Fruit fly (Drosophila melanogaster) whole organism, embryonic: ENCODE data around the gene Orct2.
A peak's percentile ranks its signal among the peaks of the same experiment; 100 is the strongest.

Source experiments
- CG10147 ChIP-seq: fragments of 200-800 bp; sonication (Bioruptor generic); optimal IDR thresholded peaks from 2 replicates; lab custom pipeline; 2019; ENCODE audit warnings: missing biosample characterization, mild to moderate bottlenecking, missing genetic modification characterization, moderate library complexity
- CG10267 ChIP-seq: fragments of 200-800 bp; sonication (Bioruptor generic); optimal IDR thresholded peaks from 2 replicates; lab custom pipeline; 2018; ENCODE audit warnings: missing biosample characterization, mild to moderate bottlenecking, missing genetic modification characterization, moderate library complexity
- CG10431 ChIP-seq: fragments of 200-800 bp; sonication (Bioruptor generic); optimal IDR thresholded peaks from 3 replicates; lab custom pipeline; 2018; ENCODE audit warnings: missing biosample characterization, mild to moderate bottlenecking, missing genetic modification characterization
- CG13123 ChIP-seq: fragments of 200-800 bp; sonication (Bioruptor generic); optimal IDR thresholded peaks from 2 replicates; lab custom pipeline; 2016; ENCODE audit warnings: missing biosample characterization, missing genetic modification characterization
- CG15073 ChIP-seq: fragments of 200-800 bp; sonication (Bioruptor generic); optimal IDR thresholded peaks from 2 replicates; lab custom pipeline; 2016; ENCODE audit warnings: missing biosample characterization, missing genetic modification characterization
- CG15601 ChIP-seq: fragments of 200-800 bp; sonication (Bioruptor generic); optimal IDR thresholded peaks from 3 replicates; lab custom pipeline; 2019; ENCODE audit warnings: missing biosample characterization, mild to moderate bottlenecking, missing genetic modification characterization, moderate library complexity
- CG17912 ChIP-seq: fragments of 200-800 bp; sonication (Bioruptor generic); optimal IDR thresholded peaks from 2 replicates; lab custom pipeline; 2018; ENCODE audit warnings: missing biosample characterization, mild to moderate bottlenecking, missing genetic modification characterization
- CG18476 ChIP-seq: fragments of 200-800 bp; sonication (Bioruptor generic); optimal IDR thresholded peaks from 2 replicates; lab custom pipeline; 2016; ENCODE audit warnings: missing biosample characterization, mild to moderate bottlenecking, missing genetic modification characterization
- CG2116 ChIP-seq: fragments of 200-800 bp; sonication (Bioruptor generic); optimal IDR thresholded peaks from 3 replicates; lab custom pipeline; 2018; ENCODE audit warnings: missing biosample characterization, mild to moderate bottlenecking, missing genetic modification characterization
- CG2120 ChIP-seq: fragments of 200-800 bp; sonication (Bioruptor generic); optimal IDR thresholded peaks from 3 replicates; lab custom pipeline; 2016; ENCODE audit warnings: missing biosample characterization, missing genetic modification characterization
- CG33213 ChIP-seq: fragments of 200-800 bp; sonication (Bioruptor generic); optimal IDR thresholded peaks from 3 replicates; lab custom pipeline; 2016; ENCODE audit warnings: missing biosample characterization, missing genetic modification characterization
- CG34224 ChIP-seq: fragments of 200-800 bp; sonication (Bioruptor generic); IDR thresholded peaks from 3 replicates; pipeline ENCODE4 v1.3.6; 2022; ENCODE audit warnings: missing biosample characterization, missing genetic modification characterization; ENCODE audit not compliant: partially characterized antibody
- CG4424 ChIP-seq: fragments of 200-800 bp; sonication (Bioruptor generic); optimal IDR thresholded peaks from 3 replicates; lab custom pipeline; 2016; ENCODE audit warnings: missing biosample characterization, missing genetic modification characterization
- CG6272 ChIP-seq: fragments of 200-800 bp; sonication (Bioruptor generic); IDR thresholded peaks from 2 replicates; pipeline ENCODE4 v1.3.6; 2022; ENCODE audit warnings: missing biosample characterization, missing genetic modification characterization
- CG7372 ChIP-seq: fragments of 200-800 bp; sonication (Bioruptor generic); IDR thresholded peaks from 2 replicates; pipeline ENCODE4 v1.3.6; 2022; ENCODE audit warnings: missing biosample characterization, missing genetic modification characterization
- CG7745 ChIP-seq: fragments of 200-800 bp; sonication (Bioruptor generic); optimal IDR thresholded peaks from 2 replicates; lab custom pipeline; 2018; ENCODE audit warnings: missing biosample characterization, mild to moderate bottlenecking, missing genetic modification characterization, moderate library complexity
- CG7963 ChIP-seq: fragments of 200-800 bp; sonication (Bioruptor generic); IDR thresholded peaks from 3 replicates; pipeline ENCODE4 v1.3.6; 2022; ENCODE audit warnings: missing biosample characterization, missing genetic modification characterization; ENCODE audit not compliant: partially characterized antibody
- CG8089 ChIP-seq: fragments of 200-800 bp; sonication (Bioruptor generic); optimal IDR thresholded peaks from 3 replicates; lab custom pipeline; 2016; ENCODE audit warnings: missing biosample characterization, missing genetic modification characterization
- CG8924 ChIP-seq: fragments of 200-800 bp; optimal IDR thresholded peaks from 3 replicates; lab custom pipeline; 2019; ENCODE audit warnings: missing biosample characterization, mild to moderate bottlenecking, missing genetic modification characterization, moderate library complexity
- CG9932 ChIP-seq: fragments of 200-800 bp; sonication (Bioruptor generic); IDR thresholded peaks from 2 replicates; pipeline ENCODE4 v1.3.6; 2022; ENCODE audit warnings: missing biosample characterization, missing genetic modification characterization
- Dref ChIP-seq: fragments of 200-800 bp; sonication (Bioruptor generic); IDR thresholded peaks from 2 replicates; pipeline ENCODE4 v1.3.6; 2022; ENCODE audit warnings: missing biosample characterization, missing genetic modification characterization
- ERR ChIP-seq: fragments of 200-800 bp; sonication (Bioruptor generic); optimal IDR thresholded peaks from 2 replicates; lab custom pipeline; 2016; ENCODE audit warnings: missing biosample characterization, missing genetic modification characterization
- Ets65A ChIP-seq: fragments of 200-800 bp; sonication (Bioruptor generic); peaks from one replicate; lab custom pipeline; 2016; ENCODE audit warnings: missing biosample characterization, missing genetic modification characterization
- Fer3 ChIP-seq: fragments of 200-800 bp; sonication (Bioruptor generic); optimal IDR thresholded peaks from 2 replicates; lab custom pipeline; 2018; ENCODE audit warnings: missing biosample characterization, mild to moderate bottlenecking, missing genetic modification characterization, moderate library complexity
- GATAe ChIP-seq: fragments of 200-800 bp; sonication (Bioruptor generic); conservative IDR thresholded peaks from 2 replicates; pipeline ENCODE4 v1.3.6; 2022; ENCODE audit warnings: missing biosample characterization, missing genetic modification characterization
- Gsc ChIP-seq: fragments of 200-800 bp; sonication (Bioruptor generic); IDR thresholded peaks from 2 replicates; pipeline ENCODE4 v1.3.6; 2022; ENCODE audit warnings: missing biosample characterization, missing genetic modification characterization
- Gug ChIP-seq: fragments of 200-800 bp; sonication (Bioruptor generic); IDR thresholded peaks from 4 replicates; pipeline ENCODE4 v1.3.6; 2022; ENCODE audit warnings: missing biosample characterization, missing genetic modification characterization
- HLH4C ChIP-seq: fragments of 200-800 bp; sonication (Bioruptor generic); IDR thresholded peaks from 3 replicates; pipeline ENCODE4 v1.3.6; 2022; ENCODE audit warnings: missing biosample characterization, missing genetic modification characterization; ENCODE audit not compliant: partially characterized antibody
- Hsf ChIP-seq: fragments of 200-800 bp; sonication (Bioruptor generic); optimal IDR thresholded peaks from 3 replicates; lab custom pipeline; 2016; ENCODE audit warnings: missing biosample characterization, missing genetic modification characterization
- Med ChIP-seq: fragments of 200-800 bp; sonication (Bioruptor generic); peaks from one replicate; lab custom pipeline; 2016; ENCODE audit warnings: missing biosample characterization, missing genetic modification characterization, mild to moderate bottlenecking, inconsistent platforms, moderate library complexity
- Myb ChIP-seq: fragments of 200-800 bp; sonication (Bioruptor generic); optimal IDR thresholded peaks from 2 replicates; lab custom pipeline; 2016; ENCODE audit warnings: missing biosample characterization, missing genetic modification characterization
- Nf-YC ChIP-seq: fragments of 200-800 bp; optimal IDR thresholded peaks from 3 replicates; lab custom pipeline; 2019; ENCODE audit warnings: missing biosample characterization, mild to moderate bottlenecking, missing genetic modification characterization, moderate library complexity
- Scr ChIP-seq: fragments of 200-800 bp; sonication (Bioruptor generic); IDR thresholded peaks from 2 replicates; pipeline ENCODE4 v1.3.6; 2022; ENCODE audit warnings: missing biosample characterization, missing genetic modification characterization; ENCODE audit not compliant: partially characterized antibody
- Sry-δ ChIP-seq: fragments of 200-800 bp; sonication (Bioruptor generic); optimal IDR thresholded peaks from 2 replicates; lab custom pipeline; 2016; ENCODE audit warnings: missing biosample characterization, missing genetic modification characterization
- Xrp1 ChIP-seq: fragments of 200-800 bp; sonication (Bioruptor generic); IDR thresholded peaks from 2 replicates; pipeline ENCODE4 v1.3.6; 2022; ENCODE audit warnings: missing biosample characterization, missing genetic modification characterization
- abd-A ChIP-seq: fragments of 200-800 bp; sonication (Bioruptor generic); optimal IDR thresholded peaks from 3 replicates; lab custom pipeline; 2019; ENCODE audit warnings: missing biosample characterization, mild to moderate bottlenecking, missing genetic modification characterization, moderate library complexity
- ase ChIP-seq: fragments of 200-800 bp; sonication (Bioruptor generic); IDR thresholded peaks from 3 replicates; pipeline ENCODE4 v1.3.6; 2022; ENCODE audit warnings: missing biosample characterization, missing genetic modification characterization
- bowl ChIP-seq: fragments of 200-800 bp; sonication (Bioruptor generic); IDR thresholded peaks from 2 replicates; pipeline ENCODE4 v1.3.6; 2022; ENCODE audit warnings: missing biosample characterization, missing genetic modification characterization
- crol ChIP-seq: fragments of 200-800 bp; sonication (Bioruptor generic); IDR thresholded peaks from 2 replicates; pipeline ENCODE4 v1.3.6; 2022; ENCODE audit warnings: missing biosample characterization, missing genetic modification characterization
- eve ChIP-seq, 2 experiments: fragments of >200 bp; optimal IDR thresholded peaks; 2 replicates each; lab custom pipeline; 2017; ENCODE audit warnings: missing biosample characterization in 2 of 2, missing genetic modification characterization in 2 of 2
- klu ChIP-seq: fragments of 200-800 bp; sonication (Bioruptor generic); IDR thresholded peaks from 2 replicates; pipeline ENCODE4 v1.3.6; 2022; ENCODE audit warnings: missing biosample characterization, missing genetic modification characterization
- nerfin-2 ChIP-seq: fragments of 200-800 bp; sonication (Bioruptor generic); IDR thresholded peaks from 2 replicates; pipeline ENCODE4 v1.3.6; 2022; ENCODE audit warnings: missing biosample characterization, missing genetic modification characterization; ENCODE audit not compliant: partially characterized antibody
- p53 ChIP-seq: fragments of 200-800 bp; sonication (Bioruptor generic); optimal IDR thresholded peaks from 2 replicates; lab custom pipeline; 2016; ENCODE audit warnings: missing biosample characterization, missing genetic modification characterization
- pho ChIP-seq: fragments of 200-800 bp; sonication (Bioruptor generic); optimal IDR thresholded peaks from 2 replicates; lab custom pipeline; 2016; ENCODE audit warnings: missing biosample characterization, missing genetic modification characterization
- psq ChIP-seq: fragments of 200-800 bp; sonication (Bioruptor generic); optimal IDR thresholded peaks from 2 replicates; lab custom pipeline; 2017; ENCODE audit warnings: missing biosample characterization, missing genetic modification characterization
- pzg ChIP-seq: fragments of 200-800 bp; sonication (Bioruptor generic); optimal IDR thresholded peaks from 3 replicates; lab custom pipeline; 2018; ENCODE audit warnings: missing biosample characterization, mild to moderate bottlenecking, missing genetic modification characterization, moderate library complexity
- scrt ChIP-seq: fragments of 200-800 bp; sonication (Bioruptor generic); optimal IDR thresholded peaks from 2 replicates; lab custom pipeline; 2018; ENCODE audit warnings: missing biosample characterization, mild to moderate bottlenecking, missing genetic modification characterization, moderate library complexity
- tx ChIP-seq: fragments of 200-800 bp; sonication (Bioruptor generic); optimal IDR thresholded peaks from 2 replicates; lab custom pipeline; 2016; ENCODE audit warnings: missing biosample characterization, missing genetic modification characterization
- unc-4 ChIP-seq: fragments of 200-800 bp; sonication (Bioruptor generic); IDR thresholded peaks from 2 replicates; pipeline ENCODE4 v1.3.6; 2022; ENCODE audit warnings: missing biosample characterization, missing genetic modification characterization; ENCODE audit not compliant: partially characterized antibody

Gene Orct2

DNA sequence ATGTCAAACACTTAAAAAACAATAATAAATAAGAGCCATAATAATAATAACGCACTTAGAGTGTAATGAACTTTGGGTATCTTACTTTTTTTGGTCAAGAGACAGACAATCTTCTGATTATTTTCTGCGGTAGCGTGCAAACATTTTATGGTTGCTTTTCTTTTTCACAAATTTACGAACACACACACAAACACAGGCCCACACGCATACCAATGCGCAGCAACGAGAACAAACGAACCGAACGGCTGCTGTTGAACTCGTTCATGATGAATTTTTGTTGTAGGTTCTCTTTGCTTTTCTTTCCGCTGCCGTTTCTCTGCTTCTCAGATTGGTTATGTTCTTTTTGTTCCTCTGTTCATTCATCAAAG, 38.7 kb upstream of the Orct2 start (continued):
- no peak for TF ChIP-seq ERR (GFP tag; lab: Kevin White, UChicago)
- TF ChIP-seq Hsf (GFP tag; lab: Kevin White, UChicago), result no peak
- no peak for TF ChIP-seq Nf-YC
- TF ChIP-seq CG4424, result no peak
- no peak for TF ChIP-seq CG18476 (GFP tag; lab: Kevin White, UChicago)
- no peak for TF ChIP-seq CG10431
- TF ChIP-seq GATAe, result no peak

DNA sequence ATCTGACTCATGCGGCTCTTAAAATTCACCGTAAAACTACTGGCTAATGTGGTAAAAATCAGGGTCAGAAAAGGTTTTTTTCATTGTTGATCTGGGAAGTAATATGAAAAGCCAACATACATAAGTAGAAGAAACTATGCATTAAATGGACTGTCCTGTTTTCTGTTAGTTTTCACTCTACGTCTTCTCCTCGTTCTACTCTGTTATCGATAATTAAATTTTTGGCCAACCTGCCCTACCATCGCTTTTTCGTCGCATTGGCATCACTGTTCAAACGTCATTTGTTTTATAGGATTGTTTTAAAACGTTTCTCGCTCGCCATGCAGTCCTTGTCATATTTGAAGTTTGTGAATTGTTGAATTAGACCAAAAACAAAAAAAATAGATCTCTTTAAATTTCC, 38.1 kb upstream of the Orct2 start:
- peak; percentile 55 for TF ChIP-seq Sry-δ (GFP tag; lab: Kevin White, UChicago)
- TF ChIP-seq pzg (GFP tag; lab: Kevin White, UChicago), result peak; percentile 2
- no peak for TF ChIP-seq CG8924 (tag; lab: Kevin White, UChicago)
- no peak for TF ChIP-seq CG33213 (GFP tag; lab: Kevin White, UChicago)
- peak; percentile 54 for TF ChIP-seq Dref (GFP tag; lab: Robert Waterston, UW)
- TF ChIP-seq Myb (GFP tag; lab: Kevin White, UChicago), result peak; percentile 1
- 0 out of 3 replicates have a peak, but pooled peaks have one; percentile 32 for TF ChIP-seq CG7963
- peak; percentile 7 for TF ChIP-seq CG2116
- TF ChIP-seq CG7745, result peak; percentile 21
- TF ChIP-seq CG34224 (GFP tag; lab: Robert Waterston, UW), result 0 out of 3 replicates have a peak, but pooled peaks have one; percentile 15
- peak; percentile 8; the same call in 1 of the 2 replicates for TF ChIP-seq Scr (GFP tag; lab: Robert Waterston, UW)
- TF ChIP-seq ase (GFP tag; lab: Robert Waterston, UW), result no peak

DNA sequence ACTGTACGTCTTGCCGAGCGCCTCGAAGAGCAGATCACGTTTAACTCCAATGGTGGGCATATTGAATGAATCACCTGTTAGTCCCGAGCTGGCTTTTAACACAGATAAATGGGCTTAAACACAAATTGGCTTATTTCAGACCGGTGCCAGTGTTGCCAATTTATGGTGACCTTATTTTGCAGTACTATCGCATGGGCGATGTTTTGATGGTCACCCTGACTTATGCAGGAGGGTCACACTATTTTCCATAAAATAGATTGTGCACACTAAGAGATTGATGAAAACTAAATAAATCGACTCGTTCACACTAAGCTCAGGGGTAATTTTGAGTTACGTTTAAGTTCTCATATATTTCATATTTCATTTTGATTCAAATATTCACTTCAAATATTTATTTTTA, 20.3 kb upstream of the Orct2 start, which contains the start of gene beta-PheRS:
beta-PheRS (minus strand) TSS at position 186 of the 400 bp plus-strand sequence.
- TF ChIP-seq Hsf (GFP tag; lab: Kevin White, UChicago) (peak; percentile 61), Gsc (GFP tag; lab: Robert Waterston, UW) (no peak), klu (no peak), abd-A (no peak), scrt (no peak), Ets65A (GFP tag; lab: Kevin White, UChicago) (peak; percentile 94), CG17912 (GFP tag; lab: Kevin White, UChicago) (peak; percentile 59), nerfin-2 (GFP tag; lab: Robert Waterston, UW) (peak; percentile 81), Med (GFP tag; lab: Kevin White, UChicago) (peak; percentile 95), CG15601 (tag; lab: Kevin White, UChicago) (no peak), CG7372 (GFP tag; lab: Robert Waterston, UW) (no peak; the same call in 1 of the 2 replicates), eve (GFP tag; optimal IDR thresholded peaks at IDR 0.05; lab: Kevin White, UChicago) (no peak), CG10267 (peak; percentile 84), CG15073 (GFP tag; lab: Kevin White, UChicago) (no peak), bowl (GFP tag; lab: Robert Waterston, UW) (peak; percentile 40; the same call in 1 of the 2 replicates), CG7745 (no peak), Fer3 (tag; lab: Kevin White, UChicago) (no peak), p53 (GFP tag; lab: Kevin White, UChicago) (peak; percentile 43), Gug (peak; percentile 53; the same call in 1 of the 4 replicates), Xrp1 (GFP tag; lab: Robert Waterston, UW) (0 out of 2 replicates have a peak, but pooled peaks have one; percentile 27), HLH4C (GFP tag; lab: Robert Waterston, UW) (peak; percentile 84), psq (no peak), tx (GFP tag; lab: Kevin White, UChicago) (no peak), unc-4 (GFP tag; lab: Robert Waterston, UW) (peak; percentile 92), crol (GFP tag; lab: Robert Waterston, UW) (no peak), CG2120 (GFP tag; lab: Kevin White, UChicago) (peak; percentile 75), pho (peak; percentile 58), CG13123 (no peak), CG10147 (no peak), CG8089 (GFP tag; lab: Kevin White, UChicago) (no peak), CG6272 (peak; percentile 48; the same call in 1 of the 2 replicates), CG9932 (GFP tag; lab: Robert Waterston, UW) (peak; percentile 86)
